Fruit fly (Drosophila melanogaster) whole organism, embryonic: ENCODE data around the gene CG45049.
A peak's percentile ranks its signal among the peaks of the same experiment; 100 is the strongest.

Experiments used
- Antp ChIP-seq: fragments of 200-800 bp; sonication (Bioruptor generic); optimal IDR thresholded peaks from 3 replicates; lab custom pipeline; 2016; ENCODE audit warnings: missing biosample characterization, missing genetic modification characterization
- Atf6 ChIP-seq: fragments of 200-800 bp; sonication (Bioruptor generic); IDR thresholded peaks from 2 replicates; pipeline ENCODE4 v1.3.6; 2022; ENCODE audit warnings: missing biosample characterization, missing genetic modification characterization
- BEAF-32 ChIP-seq: fragments of 200-800 bp; sonication (Bioruptor generic); optimal IDR thresholded peaks from 3 replicates; lab custom pipeline; 2017; ENCODE audit warnings: missing biosample characterization, missing genetic modification characterization, mild to moderate bottlenecking, moderate library complexity, missing genetic modification reagents
- C15 ChIP-seq: fragments of 200-800 bp; sonication (Bioruptor generic); IDR thresholded peaks from 3 replicates; pipeline ENCODE4 v1.3.6; 2022; ENCODE audit warnings: missing biosample characterization, missing genetic modification characterization
- CG12391 ChIP-seq: fragments of 200-800 bp; sonication (Bioruptor generic); optimal IDR thresholded peaks from 3 replicates; lab custom pipeline; 2018; ENCODE audit warnings: missing biosample characterization, mild to moderate bottlenecking, missing genetic modification characterization, moderate library complexity
- CG13775 ChIP-seq: fragments of 200-800 bp; sonication (Bioruptor generic); optimal IDR thresholded peaks from 3 replicates; lab custom pipeline; 2017; ENCODE audit warnings: missing biosample characterization, mild to moderate bottlenecking, missing genetic modification characterization
- CG14050 ChIP-seq: fragments of 200-800 bp; sonication (Bioruptor generic); IDR thresholded peaks from 3 replicates; pipeline ENCODE4 v1.3.6; 2022; ENCODE audit warnings: missing biosample characterization, missing genetic modification characterization
- CG15514 ChIP-seq: fragments of 200-800 bp; sonication (Bioruptor generic); optimal IDR thresholded peaks from 3 replicates; lab custom pipeline; 2017; ENCODE audit warnings: missing biosample characterization, missing genetic modification characterization, mild to moderate bottlenecking, moderate library complexity, missing genetic modification reagents
- CG17186 ChIP-seq: fragments of 200-800 bp; sonication (Bioruptor generic); optimal IDR thresholded peaks from 3 replicates; lab custom pipeline; 2017; ENCODE audit warnings: missing biosample characterization, missing genetic modification reagents, missing genetic modification characterization
- CG17802 ChIP-seq: fragments of 200-800 bp; sonication (Bioruptor generic); optimal IDR thresholded peaks from 2 replicates; lab custom pipeline; 2018; ENCODE audit warnings: missing biosample characterization, mild to moderate bottlenecking, missing genetic modification characterization, moderate library complexity
- CG2199 ChIP-seq: fragments of 200-800 bp; sonication (Bioruptor generic); IDR thresholded peaks from 3 replicates; pipeline ENCODE4 v1.3.6; 2022; ENCODE audit warnings: missing biosample characterization, missing genetic modification characterization
- CG3065 ChIP-seq: fragments of 200-800 bp; sonication (Bioruptor generic); optimal IDR thresholded peaks from 2 replicates; lab custom pipeline; 2016; ENCODE audit warnings: missing biosample characterization, missing genetic modification characterization
- CG31224 ChIP-seq: fragments of 200-800 bp; sonication (Bioruptor generic); IDR thresholded peaks from 2 replicates; pipeline ENCODE4 v1.3.6; 2022; ENCODE audit warnings: missing biosample characterization, missing genetic modification characterization
- CG3838 ChIP-seq: fragments of 200-800 bp; sonication (Bioruptor generic); optimal IDR thresholded peaks from 3 replicates; lab custom pipeline; 2016; ENCODE audit warnings: missing biosample characterization, missing genetic modification characterization
- CG7928 ChIP-seq: fragments of 200-800 bp; sonication (Bioruptor generic); optimal IDR thresholded peaks from 2 replicates; lab custom pipeline; 2017; ENCODE audit warnings: missing biosample characterization, mild to moderate bottlenecking, missing genetic modification characterization
- CG7963 ChIP-seq: fragments of 200-800 bp; sonication (Bioruptor generic); IDR thresholded peaks from 3 replicates; pipeline ENCODE4 v1.3.6; 2022; ENCODE audit warnings: missing biosample characterization, missing genetic modification characterization; ENCODE audit not compliant: partially characterized antibody
- CG8359 ChIP-seq: fragments of 200-800 bp; sonication (Bioruptor generic); optimal IDR thresholded peaks from 2 replicates; lab custom pipeline; 2017; ENCODE audit warnings: missing biosample characterization, mild to moderate bottlenecking, missing genetic modification characterization, borderline replicate concordance
- CG9609 ChIP-seq: fragments of 200-800 bp; sonication (Bioruptor generic); optimal IDR thresholded peaks from 3 replicates; lab custom pipeline; 2016; ENCODE audit warnings: missing biosample characterization, missing genetic modification characterization
- Camta ChIP-seq: fragments of 200-800 bp; sonication (Bioruptor generic); optimal IDR thresholded peaks from 2 replicates; lab custom pipeline; 2016; ENCODE audit warnings: missing biosample characterization, missing genetic modification characterization
- CoRest ChIP-seq: fragments of 200-800 bp; sonication (Bioruptor generic); optimal IDR thresholded peaks from 3 replicates; lab custom pipeline; 2018; ENCODE audit warnings: missing biosample characterization, mild to moderate bottlenecking, missing genetic modification characterization, moderate library complexity
- Deaf1 ChIP-seq: fragments of 200-800 bp; optimal IDR thresholded peaks from 3 replicates; lab custom pipeline; 2019; ENCODE audit warnings: missing biosample characterization, mild to moderate bottlenecking, missing genetic modification characterization, moderate library complexity
- Dfd ChIP-seq, 2 experiments: fragments of >200 bp; optimal IDR thresholded peaks; 2 replicates each; lab custom pipeline; 2017; ENCODE audit warnings: missing biosample characterization in 2 of 2, missing genetic modification characterization in 2 of 2
- Dll ChIP-seq: fragments of 200-800 bp; sonication (Bioruptor generic); IDR thresholded peaks from 4 replicates; pipeline ENCODE4 v1.3.6; 2022; ENCODE audit warnings: missing biosample characterization, missing genetic modification characterization; ENCODE audit not compliant: partially characterized antibody
- Dref ChIP-seq: fragments of 200-800 bp; sonication (Bioruptor generic); IDR thresholded peaks from 2 replicates; pipeline ENCODE4 v1.3.6; 2022; ENCODE audit warnings: missing biosample characterization, missing genetic modification characterization
- E2f2 ChIP-seq: fragments of 200-800 bp; sonication (Bioruptor generic); IDR thresholded peaks from 2 replicates; pipeline ENCODE4 v1.3.6; 2022; ENCODE audit warnings: missing biosample characterization, missing genetic modification characterization
- Ets65A ChIP-seq: fragments of 200-800 bp; sonication (Bioruptor generic); peaks from one replicate; lab custom pipeline; 2016; ENCODE audit warnings: missing biosample characterization, missing genetic modification characterization
- Ets97D ChIP-seq: fragments of 200-800 bp; sonication (Bioruptor generic); optimal IDR thresholded peaks from 3 replicates; lab custom pipeline; 2016; ENCODE audit warnings: missing biosample characterization, missing genetic modification characterization
- HLH3B ChIP-seq: fragments of 200-800 bp; sonication (Bioruptor generic); IDR thresholded peaks from 2 replicates; pipeline ENCODE4 v1.3.6; 2022; ENCODE audit warnings: missing biosample characterization, missing genetic modification characterization
- Hmx ChIP-seq: fragments of 200-800 bp; sonication (Bioruptor generic); optimal IDR thresholded peaks from 2 replicates; lab custom pipeline; 2016; ENCODE audit warnings: missing biosample characterization, missing genetic modification characterization
- Myb ChIP-seq: fragments of 200-800 bp; sonication (Bioruptor generic); optimal IDR thresholded peaks from 2 replicates; lab custom pipeline; 2016; ENCODE audit warnings: missing biosample characterization, missing genetic modification characterization
- NK7.1 ChIP-seq: fragments of 200-800 bp; sonication (Bioruptor generic); optimal IDR thresholded peaks from 3 replicates; lab custom pipeline; 2016; ENCODE audit warnings: missing biosample characterization, missing genetic modification characterization
- Ptx1 ChIP-seq: fragments of 200-800 bp; sonication (Bioruptor generic); IDR thresholded peaks from 2 replicates; pipeline ENCODE4 v1.3.6; 2022; ENCODE audit warnings: missing biosample characterization, missing genetic modification characterization
- Sin3A ChIP-seq: fragments of >200 bp; optimal IDR thresholded peaks from 2 replicates; lab custom pipeline; 2018
- Ssrp ChIP-seq: fragments of 200-800 bp; sonication (Bioruptor generic); optimal IDR thresholded peaks from 2 replicates; lab custom pipeline; 2018; ENCODE audit warnings: missing biosample characterization, mild to moderate bottlenecking, missing genetic modification characterization, moderate library complexity
- az2 ChIP-seq: fragments of 200-800 bp; sonication (Bioruptor generic); optimal IDR thresholded peaks from 3 replicates; lab custom pipeline; 2016; ENCODE audit warnings: missing biosample characterization, missing genetic modification characterization
- corto ChIP-seq: fragments of 200-800 bp; sonication (Bioruptor generic); optimal IDR thresholded peaks from 2 replicates; lab custom pipeline; 2016; ENCODE audit warnings: missing biosample characterization, mild to moderate bottlenecking, missing genetic modification characterization, moderate library complexity
- dan ChIP-seq: fragments of 200-800 bp; sonication (Bioruptor generic); IDR thresholded peaks from 2 replicates; pipeline ENCODE4 v1.3.6; 2022; ENCODE audit warnings: missing biosample characterization, missing genetic modification characterization
- danr ChIP-seq: fragments of 200-800 bp; sonication (Bioruptor generic); IDR thresholded peaks from 2 replicates; pipeline ENCODE4 v1.3.6; 2022; ENCODE audit warnings: missing biosample characterization, missing genetic modification characterization
- emc ChIP-seq: fragments of 200-800 bp; sonication (Bioruptor generic); optimal IDR thresholded peaks from 2 replicates; lab custom pipeline; 2016; ENCODE audit warnings: missing biosample characterization, missing genetic modification characterization
- ewg ChIP-seq: fragments of 200-800 bp; sonication (Bioruptor generic); optimal IDR thresholded peaks from 3 replicates; lab custom pipeline; 2017; ENCODE audit warnings: mild to moderate bottlenecking, missing biosample characterization, missing genetic modification reagents, missing genetic modification characterization
- fd96Cb ChIP-seq: fragments of 200-800 bp; sonication (Bioruptor generic); optimal IDR thresholded peaks from 2 replicates; lab custom pipeline; 2018; ENCODE audit warnings: missing biosample characterization, mild to moderate bottlenecking, missing genetic modification characterization, moderate library complexity
- gfzf ChIP-seq: fragments of 200-800 bp; sonication (Bioruptor generic); optimal IDR thresholded peaks from 2 replicates; lab custom pipeline; 2016; ENCODE audit warnings: missing biosample characterization, mild to moderate bottlenecking, missing genetic modification characterization, moderate library complexity
- jing ChIP-seq: fragments of 200-800 bp; sonication (Bioruptor generic); optimal IDR thresholded peaks from 2 replicates; lab custom pipeline; 2018; ENCODE audit warnings: missing biosample characterization, mild to moderate bottlenecking, missing genetic modification characterization
- lmd ChIP-seq: fragments of 200-800 bp; sonication (Bioruptor generic); IDR thresholded peaks from 2 replicates; pipeline ENCODE4 v1.3.6; 2022; ENCODE audit warnings: missing biosample characterization, missing genetic modification characterization
- mirr ChIP-seq: fragments of 200-800 bp; sonication (Bioruptor generic); optimal IDR thresholded peaks from 3 replicates; lab custom pipeline; 2018; ENCODE audit warnings: missing biosample characterization, mild to moderate bottlenecking, missing genetic modification characterization
- nmo ChIP-seq: fragments of 200-800 bp; sonication (Bioruptor generic); optimal IDR thresholded peaks from 2 replicates; lab custom pipeline; 2018; ENCODE audit warnings: missing biosample characterization, mild to moderate bottlenecking, missing genetic modification characterization, moderate library complexity
- repo ChIP-seq: fragments of 200-800 bp; sonication (Bioruptor generic); optimal IDR thresholded peaks from 2 replicates; lab custom pipeline; 2016; ENCODE audit warnings: missing biosample characterization, missing genetic modification characterization
- row ChIP-seq: fragments of 200-800 bp; sonication (Bioruptor generic); IDR thresholded peaks from 3 replicates; pipeline ENCODE4 v1.3.6; 2022; ENCODE audit warnings: missing biosample characterization, missing genetic modification characterization
- sc ChIP-seq, 3 experiments: fragments of >200 bp in 2 of 3; fragments of 200-800 bp in 1 of 3; sonication (Bioruptor generic) in 1 of 3; optimal IDR thresholded peaks; 2 replicates in 2 of 3; 3 replicates in 1 of 3; lab custom pipeline; 2017; ENCODE audit warnings: mild to moderate bottlenecking in 1 of 3, missing biosample characterization in 1 of 3, missing genetic modification characterization in 1 of 3, missing genetic modification reagents in 1 of 3
- ttk ChIP-seq: fragments of 200-800 bp; sonication (Bioruptor generic); IDR thresholded peaks from 2 replicates; pipeline ENCODE4 v2.1.2; 2022; ENCODE audit warnings: missing biosample characterization, missing genetic modification characterization
- vfl ChIP-seq: fragments of 200-800 bp; sonication (Bioruptor generic); optimal IDR thresholded peaks from 2 replicates; lab custom pipeline; 2016; ENCODE audit warnings: missing biosample characterization, missing genetic modification characterization
- wek ChIP-seq: fragments of 200-800 bp; sonication (Bioruptor generic); optimal IDR thresholded peaks from 3 replicates; lab custom pipeline; 2018; ENCODE audit warnings: missing biosample characterization, mild to moderate bottlenecking, missing genetic modification characterization, moderate library complexity

The CG45049 gene

dm6 chr3R:22745432-22745831 lies 18.7 kb downstream of the CG45049 start, which contains the start of the genes vret and HP1c (continued):
- TF ChIP-seq CG7928 (no peak), CG7963 (GFP tag; lab: Robert Waterston, UW) (0 out of 3 replicates have a peak, but pooled peaks have one; percentile 13), nmo (GFP tag; lab: Kevin White, UChicago) (peak; percentile 7), gfzf (GFP tag; lab: Kevin White, UChicago) (peak; percentile 83), emc (GFP tag; lab: Kevin White, UChicago) (no peak), CG12391 (tag; lab: Kevin White, UChicago) (no peak), vfl (GFP tag; lab: Kevin White, UChicago) (no peak), mirr (GFP tag; lab: Kevin White, UChicago) (no peak), CG2199 (GFP tag; lab: Robert Waterston, UW) (peak; percentile 48; the same call in 1 of the 3 replicates), ewg (GFP tag; lab: Kevin White, UChicago) (no peak), CG3838 (GFP tag; lab: Kevin White, UChicago) (no peak), CG31224 (GFP tag; lab: Robert Waterston, UW) (no peak), Ets65A (GFP tag; lab: Kevin White, UChicago) (peak; percentile 84), Deaf1 (tag; lab: Kevin White, UChicago) (no peak), Ptx1 (GFP tag; lab: Robert Waterston, UW) (no peak), BEAF-32 (GFP tag; lab: Kevin White, UChicago) (peak; percentile 46), Camta (GFP tag; lab: Kevin White, UChicago) (no peak), lmd (GFP tag; lab: Robert Waterston, UW) (no peak), CG17802 (tag; lab: Kevin White, UChicago) (no peak), danr (GFP tag; lab: Robert Waterston, UW) (no peak), CG17186 (GFP tag; lab: Kevin White, UChicago) (peak; percentile 50), NK7.1 (GFP tag; lab: Kevin White, UChicago) (no peak), Atf6 (GFP tag; lab: Robert Waterston, UW) (no peak), CoRest (no peak), dan (GFP tag; lab: Robert Waterston, UW) (no peak), Dll (no peak), Hmx (no peak), az2 (no peak), ttk (GFP tag; lab: Robert Waterston, UW) (no peak), corto (GFP tag; lab: Kevin White, UChicago) (no peak), row (no peak), HLH3B (GFP tag; lab: Robert Waterston, UW) (no peak), repo (GFP tag; lab: Kevin White, UChicago) (no peak), CG3065 (GFP tag; lab: Kevin White, UChicago) (no peak), Ssrp (tag; lab: Kevin White, UChicago) (no peak), CG13775 (no peak), fd96Cb (tag; lab: Kevin White, UChicago) (no peak), wek (GFP tag; lab: Kevin White, UChicago) (no peak), E2f2 (GFP tag; lab: Robert Waterston, UW) (peak; percentile 90), CG14050 (GFP tag; lab: Robert Waterston, UW) (no peak), CG8359 (no peak), CG15514 (GFP tag; lab: Kevin White, UChicago) (peak; percentile 40), Dfd (GFP tag; optimal IDR thresholded peaks at IDR 0.05; lab: Kevin White, UChicago) (no peak), CG9609 (GFP tag; lab: Kevin White, UChicago) (no peak), sc (optimal IDR thresholded peaks at IDR 0.05; lab: Kevin White, UChicago) (no peak), sc (GFP tag; optimal IDR thresholded peaks at IDR 0.05; lab: Kevin White, UChicago) (no peak), C15 (GFP tag; lab: Robert Waterston, UW) (no peak), Antp (GFP tag; lab: Kevin White, UChicago) (no peak), Dref (GFP tag; lab: Robert Waterston, UW) (peak; percentile 36; the same call in 1 of the 2 replicates), Myb (peak; percentile 74), Sin3A (lab: Kevin White, UChicago) (peak; percentile 61), jing (GFP tag; lab: Kevin White, UChicago) (no peak), Ets97D (GFP tag; lab: Kevin White, UChicago) (peak; percentile 34)
